Fruit fly (Drosophila melanogaster) whole organism, prepupa: Measurements from ENCODE around the gene pico.

ENCODE experiments used
- Blimp-1 ChIP-seq: fragments of 200-800 bp; sonication (Bioruptor generic); optimal IDR thresholded peaks from 3 replicates; lab custom pipeline; 2017; ENCODE audit warnings: missing biosample characterization, missing genetic modification characterization, mild to moderate bottlenecking, moderate library complexity, missing genetic modification reagents
- CG31627 ChIP-seq: fragments of 200-800 bp; sonication (Bioruptor generic); optimal IDR thresholded peaks from 3 replicates; lab custom pipeline; 2016; ENCODE audit warnings: missing biosample characterization, missing genetic modification characterization
- CG34406 ChIP-seq: fragments of 200-800 bp; sonication (Bioruptor generic); optimal IDR thresholded peaks from 3 replicates; lab custom pipeline; 2016; ENCODE audit warnings: missing biosample characterization, missing genetic modification characterization
- CG6163 ChIP-seq: fragments of 200-800 bp; sonication (Bioruptor generic); IDR thresholded peaks from 3 replicates; pipeline ENCODE4 v1.3.6; 2022; ENCODE audit warnings: missing biosample characterization, missing genetic modification characterization
- CG6276 ChIP-seq: fragments of 200-800 bp; sonication (Bioruptor generic); optimal IDR thresholded peaks from 2 replicates; lab custom pipeline; 2017; ENCODE audit warnings: missing biosample characterization, mild to moderate bottlenecking, missing genetic modification characterization
- Eip78C ChIP-seq: fragments of 200-800 bp; sonication (Bioruptor generic); peaks from one replicate; lab custom pipeline; 2016; ENCODE audit warnings: missing biosample characterization, missing genetic modification characterization
- Smox ChIP-seq: fragments of 200-800 bp; sonication (Bioruptor generic); optimal IDR thresholded peaks from 3 replicates; lab custom pipeline; 2016; ENCODE audit warnings: missing biosample characterization, missing genetic modification characterization
- dsx ChIP-seq: fragments of 200-800 bp; optimal IDR thresholded peaks from 3 replicates; lab custom pipeline; 2019; ENCODE audit warnings: missing biosample characterization, mild to moderate bottlenecking, missing genetic modification characterization, moderate library complexity; ENCODE audit not compliant: poor library complexity, severe bottlenecking
- fkh ChIP-seq: fragments of 200-800 bp; sonication (Bioruptor generic); optimal IDR thresholded peaks from 3 replicates; lab custom pipeline; 2017; ENCODE audit warnings: missing biosample characterization, mild to moderate bottlenecking, missing genetic modification characterization, moderate library complexity
- pdm3 ChIP-seq: fragments of 200-800 bp; sonication (Bioruptor generic); optimal IDR thresholded peaks from 3 replicates; lab custom pipeline; 2016; ENCODE audit warnings: missing biosample characterization, missing genetic modification characterization
- ss ChIP-seq, 2 experiments: fragments of 200-800 bp; sonication (Bioruptor generic); optimal IDR thresholded peaks; 2 replicates in 1 of 2; 3 replicates in 1 of 2; lab custom pipeline; 2017 to 2018; ENCODE audit warnings: mild to moderate bottlenecking in 2 of 2, missing biosample characterization in 2 of 2, missing genetic modification characterization in 2 of 2, moderate library complexity in 1 of 2

The pico gene

dm6 chrX:19782736-19783325 lies 69.0 kb downstream of the pico start:
- peak; percentile 26 for TF ChIP-seq Eip78C (GFP tag; lab: Kevin White, UChicago)
- TF ChIP-seq CG6276 (GFP tag; lab: Kevin White, UChicago) = no peak
- no peak for TF ChIP-seq CG34406 (GFP tag; lab: Kevin White, UChicago)
- peak; percentile 50; the same call in 2 of the 3 replicates for TF ChIP-seq CG6163 (GFP tag; lab: Robert Waterston, UW)

- TF ChIP-seq fkh (GFP tag; lab: Kevin White, UChicago) = no peak
- TF ChIP-seq dsx (GFP tag; lab: Kevin White, UChicago) = no peak
- no peak for TF ChIP-seq Smox (GFP tag; lab: Kevin White, UChicago)
- TF ChIP-seq CG31627 (GFP tag; lab: Kevin White, UChicago) = no peak
- TF ChIP-seq pdm3 (GFP tag; lab: Kevin White, UChicago) = no peak
- no peak for TF ChIP-seq CG6163 (GFP tag; lab: Robert Waterston, UW)
- TF ChIP-seq ss (GFP tag; optimal IDR thresholded peaks at IDR 0.05; lab: Kevin White, UChicago) = no peak
- TF ChIP-seq Blimp-1 (GFP tag; lab: Kevin White, UChicago) = no peak
Measured at dm6 chrX:19781861-19782260, 70.0 kb downstream of the pico start.
